Worm (Caenorhabditis elegans): ENCODE results near the gene ergo-1.
A peak's percentile ranks its signal among the peaks of the same experiment; 100 is the strongest.

ergo-1 gene

DNA sequence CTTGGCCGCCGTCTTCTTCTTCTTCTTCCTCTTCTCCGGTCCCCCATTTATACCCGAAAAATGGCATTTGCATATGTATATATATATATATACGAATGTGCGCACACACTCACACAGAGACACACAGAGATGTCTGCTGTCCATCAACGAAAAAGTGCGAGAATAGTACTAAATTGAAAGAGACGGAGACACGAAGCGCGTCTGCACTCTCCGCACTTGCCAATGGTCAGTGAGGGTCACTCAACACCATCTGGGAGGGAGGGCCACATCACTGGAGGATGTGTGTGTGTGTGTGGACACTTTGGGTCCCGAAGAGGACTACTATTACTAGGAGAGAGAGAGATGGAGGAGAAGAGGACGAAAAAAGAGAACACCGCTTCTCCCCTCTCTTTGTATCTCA is 33.4 kb upstream of the ergo-1 start:
- TF ChIP-seq F13H6.1 (tag; optimal IDR thresholded peaks at IDR 0.05) (peak; percentile 98), nhr-12 (tag; optimal IDR thresholded peaks at IDR 0.05) (no peak), egl-27 (tag; optimal IDR thresholded peaks at IDR 0.05) (peak; percentile 71), lin-13 (GFP tag; optimal IDR thresholded peaks at IDR 0.05) (peak; percentile 39), sem-4 (tag; optimal IDR thresholded peaks at IDR 0.05) (peak; percentile 40), zag-1 (tag; optimal IDR thresholded peaks at IDR 0.05) (peak; percentile 44), lin-11 (tag; optimal IDR thresholded peaks at IDR 0.05) (no peak), fos-1 (tag; optimal IDR thresholded peaks at IDR 0.05) (peak; percentile 58), crh-2 (tag; optimal IDR thresholded peaks at IDR 0.05) (peak; percentile 40), elt-3 (tag; optimal IDR thresholded peaks at IDR 0.05) (no peak), nhr-25 (tag; optimal IDR thresholded peaks at IDR 0.05) (peak; percentile 46), C34F6.9 (tag; optimal IDR thresholded peaks at IDR 0.05) (peak; percentile 75), lsy-2 (tag; optimal IDR thresholded peaks at IDR 0.05) (peak; percentile 11 to 64), unc-55 (GFP tag; optimal IDR thresholded peaks at IDR 0.05) (peak; percentile 66), sma-9 (GFP tag; optimal IDR thresholded peaks at IDR 0.05) (peak; percentile 60), sma-9 (tag; optimal IDR thresholded peaks at IDR 0.05) (no peak), mab-5 (tag; optimal IDR thresholded peaks at IDR 0.05) (peak; percentile 51), nhr-129 (tag; optimal IDR thresholded peaks at IDR 0.05) (peak; percentile 48), elt-1 (tag; optimal IDR thresholded peaks at IDR 0.05) (no peak), nhr-6 (tag; optimal IDR thresholded peaks at IDR 0.05) (peak; percentile 21)

DNA sequence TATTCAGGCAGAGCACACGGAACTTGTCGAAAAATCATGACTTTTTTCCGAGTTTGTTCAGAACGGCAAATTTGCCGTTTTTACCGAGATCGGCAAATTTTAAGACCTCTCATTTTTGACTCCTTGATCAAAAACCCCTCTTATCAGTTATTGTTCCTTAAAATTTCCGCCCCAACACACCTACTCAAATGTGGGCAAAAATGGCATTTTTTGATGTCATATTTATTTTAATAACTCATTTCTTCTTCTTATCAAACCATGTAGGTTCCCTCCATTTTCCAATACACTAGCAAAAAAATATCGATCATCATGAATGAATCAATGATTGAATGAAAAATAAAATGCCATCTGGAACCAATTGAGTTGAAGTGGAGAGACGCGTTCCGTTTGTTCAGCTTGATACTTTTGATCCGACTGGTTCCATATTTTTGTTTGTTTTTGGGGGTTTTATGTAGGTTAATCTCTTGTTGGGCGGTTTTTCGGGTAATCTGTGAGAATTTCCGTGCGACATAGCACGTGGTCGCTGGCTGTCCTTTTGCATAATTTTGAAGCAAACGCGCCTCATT is 32.0 kb upstream of the ergo-1 start:
- TF ChIP-seq F13H6.1 (tag; optimal IDR thresholded peaks at IDR 0.05) (no peak), nhr-23 (tag; optimal IDR thresholded peaks at IDR 0.05) (no peak), ZK546.5 (tag; optimal IDR thresholded peaks at IDR 0.05) (no peak), egl-27 (tag; optimal IDR thresholded peaks at IDR 0.05) (no peak), nhr-11 (tag; optimal IDR thresholded peaks at IDR 0.05) (no peak), ztf-11 (tag; optimal IDR thresholded peaks at IDR 0.05) (no peak), lin-39 (tag; optimal IDR thresholded peaks at IDR 0.05) (no peak), fos-1 (tag; optimal IDR thresholded peaks at IDR 0.05) (peak; percentile 74)

DNA sequence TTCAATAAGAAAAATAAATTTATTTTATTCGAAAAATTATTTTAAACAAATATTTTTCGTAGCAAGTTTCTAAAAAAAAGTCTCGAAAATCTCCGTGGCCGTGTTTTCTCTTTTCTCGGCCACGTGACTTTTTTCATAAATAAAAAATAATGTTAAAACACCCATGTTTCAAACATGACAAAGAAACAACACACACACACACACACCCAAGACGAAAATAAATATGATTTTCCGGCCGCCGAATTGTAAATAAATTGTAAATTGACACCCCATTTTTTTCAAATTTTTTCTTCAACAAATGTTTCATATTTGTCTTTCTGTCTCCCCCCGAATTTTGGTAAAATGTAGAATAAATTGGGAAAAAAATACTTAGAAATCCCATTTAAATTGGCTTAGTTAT is 30.8 kb upstream of the ergo-1 start:
- no peak for TF ChIP-seq mdl-1 (tag; optimal IDR thresholded peaks at IDR 0.05)
- no peak for TF ChIP-seq ceh-82 (tag; optimal IDR thresholded peaks at IDR 0.05)
- no peak for TF ChIP-seq skn-1 (tag; optimal IDR thresholded peaks at IDR 0.05)
- TF ChIP-seq ZK546.5 (tag; optimal IDR thresholded peaks at IDR 0.05): no peak
- TF ChIP-seq sma-9 (GFP tag; optimal IDR thresholded peaks at IDR 0.05): no peak
- no peak for TF ChIP-seq sma-9 (tag; optimal IDR thresholded peaks at IDR 0.05)
- TF ChIP-seq ztf-4 (tag; optimal IDR thresholded peaks at IDR 0.05): no peak
- no peak for TF ChIP-seq ama-1 (optimal IDR thresholded peaks at IDR 0.05)
- TF ChIP-seq elt-1 (tag; optimal IDR thresholded peaks at IDR 0.05): no peak
- TF ChIP-seq R02D3.7 (tag; optimal IDR thresholded peaks at IDR 0.05): no peak
- TF ChIP-seq blmp-1 (tag; optimal IDR thresholded peaks at IDR 0.05; ENCODE audit: insufficient read depth): no peak
- TF ChIP-seq lin-13 (GFP tag; optimal IDR thresholded peaks at IDR 0.05): no peak
- no peak for TF ChIP-seq lin-11 (tag; optimal IDR thresholded peaks at IDR 0.05)
- no peak for TF ChIP-seq unc-55 (GFP tag; optimal IDR thresholded peaks at IDR 0.05)
- TF ChIP-seq sem-4 (tag; optimal IDR thresholded peaks at IDR 0.05): no peak
- no peak for TF ChIP-seq lin-39 (tag; optimal IDR thresholded peaks at IDR 0.05)

DNA sequence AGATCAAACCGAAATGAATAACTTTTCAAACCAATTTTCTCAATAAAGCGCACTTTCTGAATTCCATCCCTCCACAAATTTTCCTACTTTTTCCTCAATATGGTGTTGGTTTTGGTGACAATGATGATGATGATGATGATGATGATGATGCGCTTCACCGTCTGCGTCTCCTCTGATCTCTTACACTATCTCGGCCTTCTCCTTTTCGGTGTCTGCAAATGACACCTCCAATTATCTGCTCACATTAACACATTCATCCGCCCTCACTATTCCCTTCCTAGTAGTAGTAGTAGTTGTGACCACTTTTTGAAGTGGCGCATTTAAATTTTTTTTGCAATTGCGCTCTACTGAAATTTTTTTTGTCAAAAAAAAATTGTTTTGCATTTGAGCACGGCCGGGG is 30.0 kb upstream of the ergo-1 start:
- TF ChIP-seq elt-1 (tag; optimal IDR thresholded peaks at IDR 0.05): no peak
- no peak for TF ChIP-seq sma-9 (GFP tag; optimal IDR thresholded peaks at IDR 0.05)
- TF ChIP-seq sma-9 (tag; optimal IDR thresholded peaks at IDR 0.05): no peak

DNA sequence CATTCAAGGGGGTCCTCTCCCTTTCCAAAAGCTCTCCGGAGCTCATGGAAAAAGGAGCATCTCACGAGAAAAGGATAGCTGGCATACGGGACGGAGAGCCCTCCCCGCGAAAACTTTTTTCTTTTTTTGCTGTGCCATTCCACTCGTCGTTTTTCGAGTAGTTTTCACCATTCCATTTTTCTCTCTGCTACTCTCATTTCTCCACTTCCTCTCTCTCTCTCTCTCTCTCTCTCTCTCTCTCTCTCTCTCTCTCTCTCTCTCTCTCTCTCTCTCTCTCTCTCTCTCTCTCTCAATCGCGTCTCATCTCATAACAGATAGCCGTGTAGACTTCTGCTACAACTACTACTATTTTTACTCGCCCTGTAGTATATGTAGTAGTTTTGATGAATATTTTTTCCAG is 28.9 kb upstream of the ergo-1 start:
- TF ChIP-seq nhr-10 (tag; optimal IDR thresholded peaks at IDR 0.05): no peak
- peak; percentile 26 for TF ChIP-seq unc-55 (GFP tag; optimal IDR thresholded peaks at IDR 0.05)
- peak; percentile 62 for TF ChIP-seq C34F6.9 (tag; optimal IDR thresholded peaks at IDR 0.05)
- TF ChIP-seq crh-2 (tag; optimal IDR thresholded peaks at IDR 0.05): peak; percentile 54
- TF ChIP-seq sma-9 (GFP tag; optimal IDR thresholded peaks at IDR 0.05): no peak
- no peak for TF ChIP-seq sma-9 (tag; optimal IDR thresholded peaks at IDR 0.05)
- TF ChIP-seq F13H6.1 (tag; optimal IDR thresholded peaks at IDR 0.05): no peak
- TF ChIP-seq nhr-77 (tag; optimal IDR thresholded peaks at IDR 0.05): no peak
- TF ChIP-seq lin-39 (tag; optimal IDR thresholded peaks at IDR 0.05): no peak
- TF ChIP-seq alr-1 (tag; optimal IDR thresholded peaks at IDR 0.05): no peak
- TF ChIP-seq skn-1 (tag; optimal IDR thresholded peaks at IDR 0.05): no peak
- TF ChIP-seq sem-4 (tag; optimal IDR thresholded peaks at IDR 0.05): peak; percentile 51
- no peak for TF ChIP-seq unc-39 (tag; optimal IDR thresholded peaks at IDR 0.05)
- peak; percentile 72 for TF ChIP-seq lin-13 (GFP tag; optimal IDR thresholded peaks at IDR 0.05)
- no peak for TF ChIP-seq unc-62 (GFP tag; optimal IDR thresholded peaks at IDR 0.05)
- no peak for TF ChIP-seq nhr-237 (tag; optimal IDR thresholded peaks at IDR 0.05)
- peak; percentile 4 for TF ChIP-seq nhr-21 (tag; optimal IDR thresholded peaks at IDR 0.05)
- TF ChIP-seq egl-27 (tag; optimal IDR thresholded peaks at IDR 0.05): peak; percentile 38
- no peak for TF ChIP-seq ztf-11 (tag; optimal IDR thresholded peaks at IDR 0.05)
- peak in 1 of 2 experiments; percentile 69 for TF ChIP-seq lsy-2 (tag; optimal IDR thresholded peaks at IDR 0.05)
- TF ChIP-seq nhr-25 (tag; optimal IDR thresholded peaks at IDR 0.05): peak; percentile 0
- no peak for TF ChIP-seq mab-5 (tag; optimal IDR thresholded peaks at IDR 0.05)
- TF ChIP-seq nhr-23 (tag; optimal IDR thresholded peaks at IDR 0.05): no peak
- TF ChIP-seq nhr-129 (tag; optimal IDR thresholded peaks at IDR 0.05): peak; percentile 59
- TF ChIP-seq nhr-12 (tag; optimal IDR thresholded peaks at IDR 0.05): no peak
- no peak for TF ChIP-seq peb-1 (tag; optimal IDR thresholded peaks at IDR 0.05)
- peak; percentile 35 for TF ChIP-seq ztf-4 (tag; optimal IDR thresholded peaks at IDR 0.05)
- TF ChIP-seq nhr-6 (tag; optimal IDR thresholded peaks at IDR 0.05): peak; percentile 57
